Fruit fly (Drosophila melanogaster) S2 (cell line): ENCODE data around the gene CG43702.

ENCODE experiments used
- CG8478 ChIP-seq: fragments of >200 bp; optimal IDR thresholded peaks from 2 replicates; lab custom pipeline; 2018
- CTCF ChIP-seq, 2 experiments: fragments of >200 bp; optimal IDR thresholded peaks; 2 replicates each; lab custom pipeline; 2018

- TF ChIP-seq CG8478 (lab: Kevin White, UChicago) = no peak
- peak; percentile 21 to 29 for TF ChIP-seq CTCF (optimal IDR thresholded peaks at IDR 0.05; lab: Kevin White, UChicago)
These were observed 22.6 kb upstream of the CG43702 start for dm6 chr3L:21275921-21276295.
